Fruit fly (Drosophila melanogaster) whole organism, wandering third instar larva: ENCODE data around the gene Polr3A.

ENCODE experiments used
- CrebA ChIP-seq: fragments of 200-800 bp; sonication (Bioruptor generic); optimal IDR thresholded peaks from 2 replicates; lab custom pipeline; 2016; ENCODE audit warnings: missing biosample characterization, mild to moderate bottlenecking, missing genetic modification characterization, borderline replicate concordance
- Dfd ChIP-seq: fragments of >200 bp; optimal IDR thresholded peaks from 2 replicates; lab custom pipeline; 2017; ENCODE audit warnings: missing biosample characterization, missing genetic modification characterization
- HLH106 ChIP-seq: fragments of 200-800 bp; optimal IDR thresholded peaks from 3 replicates; lab custom pipeline; 2019; ENCODE audit warnings: missing biosample characterization, mild to moderate bottlenecking, missing genetic modification characterization, moderate library complexity
- N ChIP-seq: fragments of >200 bp; optimal IDR thresholded peaks from 2 replicates; lab custom pipeline; 2018; ENCODE audit warnings: missing biosample characterization, missing external identifiers, missing genetic modification characterization
- Vsx2 ChIP-seq: fragments of 200-300, 225-300 bp; sonication (Bioruptor generic); optimal IDR thresholded peaks from 2 replicates; lab custom pipeline; 2018; ENCODE audit warnings: missing biosample characterization, missing genetic modification characterization; ENCODE audit not compliant: partially characterized antibody
- ey ChIP-seq: fragments of 200-800 bp; sonication (Bioruptor generic); optimal IDR thresholded peaks from 2 replicates; lab custom pipeline; 2016; ENCODE audit warnings: missing biosample characterization, missing genetic modification characterization
- h ChIP-seq: fragments of 200-800 bp; sonication (Bioruptor generic); optimal IDR thresholded peaks from 3 replicates; lab custom pipeline; 2016; ENCODE audit warnings: missing biosample characterization, mild to moderate bottlenecking, missing genetic modification characterization
- psq ChIP-seq: fragments of 200-800 bp; sonication (Bioruptor generic); optimal IDR thresholded peaks from 3 replicates; lab custom pipeline; 2017; ENCODE audit warnings: missing biosample characterization, mild to moderate bottlenecking, missing genetic modification characterization, moderate library complexity
- sage ChIP-seq: fragments of 200-800 bp; sonication (Bioruptor generic); optimal IDR thresholded peaks from 2 replicates; lab custom pipeline; 2016; ENCODE audit warnings: missing biosample characterization, mild to moderate bottlenecking, missing genetic modification characterization
- usp ChIP-seq: fragments of >200 bp; optimal IDR thresholded peaks from 2 replicates; lab custom pipeline; 2017; ENCODE audit warnings: missing biosample characterization, missing genetic modification characterization

- TF ChIP-seq sage (GFP tag; lab: Kevin White, UChicago) (peak; percentile 44), HLH106 (tag; lab: Kevin White, UChicago) (no peak), Vsx2 (GFP tag; lab: Kevin White, UChicago) (peak; percentile 93), h (GFP tag; lab: Kevin White, UChicago) (peak; percentile 46), usp (GFP tag; lab: Kevin White, UChicago) (no peak), psq (GFP tag; lab: Kevin White, UChicago) (peak; percentile 65), N (GFP tag; lab: Kevin White, UChicago) (peak; percentile 91), Dfd (GFP tag; lab: Kevin White, UChicago) (no peak), CrebA (GFP tag; lab: Kevin White, UChicago) (peak; percentile 70), ey (GFP tag; lab: Kevin White, UChicago) (peak; percentile 16)
Measured at dm6 chrX:15811666-15812614, 49.2 kb downstream of the Polr3A start.
